Fruit fly (Drosophila melanogaster) whole organism, embryonic: ENCODE data around the gene CG14401.
A peak's percentile ranks its signal among the peaks of the same experiment; 100 is the strongest.

Source experiments
- Adf1 ChIP-seq: fragments of 200-800 bp; sonication (Bioruptor generic); IDR thresholded peaks from 2 replicates; pipeline ENCODE4 v1.3.6; 2022; ENCODE audit warnings: missing biosample characterization, missing genetic modification characterization
- CG10462 ChIP-seq: fragments of 200-800 bp; sonication (Bioruptor generic); optimal IDR thresholded peaks from 2 replicates; lab custom pipeline; 2016; ENCODE audit warnings: missing biosample characterization, missing genetic modification characterization
- CG11456 ChIP-seq: fragments of 200-800 bp; sonication (Bioruptor generic); IDR thresholded peaks from 3 replicates; pipeline ENCODE4 v1.3.6; 2022; ENCODE audit warnings: missing biosample characterization, missing genetic modification characterization
- CG13123 ChIP-seq: fragments of 200-800 bp; sonication (Bioruptor generic); optimal IDR thresholded peaks from 2 replicates; lab custom pipeline; 2016; ENCODE audit warnings: missing biosample characterization, missing genetic modification characterization
- CG13775 ChIP-seq: fragments of 200-800 bp; sonication (Bioruptor generic); optimal IDR thresholded peaks from 3 replicates; lab custom pipeline; 2017; ENCODE audit warnings: missing biosample characterization, mild to moderate bottlenecking, missing genetic modification characterization
- CG17361 ChIP-seq: fragments of 200-800 bp; sonication (Bioruptor generic); IDR thresholded peaks from 3 replicates; pipeline ENCODE4 v1.3.6; 2022; ENCODE audit warnings: missing biosample characterization, missing genetic modification characterization
- CG2199 ChIP-seq: fragments of 200-800 bp; sonication (Bioruptor generic); IDR thresholded peaks from 3 replicates; pipeline ENCODE4 v1.3.6; 2022; ENCODE audit warnings: missing biosample characterization, missing genetic modification characterization
- CG2889 ChIP-seq: fragments of 200-800 bp; sonication (Bioruptor generic); IDR thresholded peaks from 3 replicates; pipeline ENCODE4 v1.3.6; 2022; ENCODE audit warnings: missing biosample characterization, missing genetic modification characterization
- CG31365 ChIP-seq: fragments of 200-800 bp; sonication (Bioruptor generic); optimal IDR thresholded peaks from 2 replicates; lab custom pipeline; 2018; ENCODE audit warnings: missing biosample characterization, mild to moderate bottlenecking, missing genetic modification characterization
- CG31388 ChIP-seq: fragments of 200-800 bp; sonication (Bioruptor generic); optimal IDR thresholded peaks from 2 replicates; lab custom pipeline; 2016; ENCODE audit warnings: missing biosample characterization, missing genetic modification characterization
- CG31441 ChIP-seq: fragments of 200-800 bp; sonication (Bioruptor generic); IDR thresholded peaks from 2 replicates; pipeline ENCODE4 v1.3.6; 2022; ENCODE audit warnings: missing biosample characterization, missing genetic modification characterization
- CG34422 ChIP-seq: fragments of 200-800 bp; sonication (Bioruptor generic); IDR thresholded peaks from 3 replicates; pipeline ENCODE4 v1.3.6; 2022; ENCODE audit warnings: missing biosample characterization, missing genetic modification characterization
- CG4820 ChIP-seq: fragments of 200-800 bp; sonication (Bioruptor generic); optimal IDR thresholded peaks from 3 replicates; lab custom pipeline; 2016; ENCODE audit warnings: missing biosample characterization, missing genetic modification characterization
- CG8290 ChIP-seq, 3 experiments: fragments of 200-800 bp; sonication (Bioruptor generic); optimal IDR thresholded peaks; 2 replicates each; lab custom pipeline; 2016 to 2019; ENCODE audit warnings: missing biosample characterization in 3 of 3, missing genetic modification characterization in 3 of 3, mild to moderate bottlenecking in 2 of 3, moderate library complexity in 1 of 3
- CG9215 ChIP-seq: fragments of 200-800 bp; sonication (Bioruptor generic); IDR thresholded peaks from 2 replicates; pipeline ENCODE4 v1.3.6; 2022; ENCODE audit warnings: missing biosample characterization, missing genetic modification characterization
- D ChIP-seq, 2 experiments: fragments of 200-800 bp in 1 of 2; fragments of >200 bp in 1 of 2; sonication (Bioruptor generic) in 1 of 2; optimal IDR thresholded peaks; 2 replicates in 1 of 2; 3 replicates in 1 of 2; lab custom pipeline; 2017; ENCODE audit warnings: mild to moderate bottlenecking in 1 of 2, missing biosample characterization in 1 of 2, missing genetic modification characterization in 1 of 2, missing genetic modification reagents in 1 of 2
- D19B ChIP-seq: fragments of 200-800 bp; sonication (Bioruptor generic); optimal IDR thresholded peaks from 2 replicates; lab custom pipeline; 2017; ENCODE audit warnings: missing biosample characterization, mild to moderate bottlenecking, missing genetic modification characterization
- ERR ChIP-seq: fragments of 200-800 bp; sonication (Bioruptor generic); optimal IDR thresholded peaks from 2 replicates; lab custom pipeline; 2016; ENCODE audit warnings: missing biosample characterization, missing genetic modification characterization
- GATAe ChIP-seq: fragments of 200-800 bp; sonication (Bioruptor generic); conservative IDR thresholded peaks from 2 replicates; pipeline ENCODE4 v1.3.6; 2022; ENCODE audit warnings: missing biosample characterization, missing genetic modification characterization
- H2.0 ChIP-seq: fragments of 200-800 bp; sonication (Bioruptor generic); IDR thresholded peaks from 2 replicates; pipeline ENCODE4 v1.3.6; 2022; ENCODE audit warnings: missing biosample characterization, missing genetic modification characterization
- HLHmδ ChIP-seq: fragments of 200-800 bp; sonication (Bioruptor generic); optimal IDR thresholded peaks from 2 replicates; lab custom pipeline; 2018; ENCODE audit warnings: missing biosample characterization, mild to moderate bottlenecking, missing genetic modification characterization, moderate library complexity
- Max ChIP-seq: fragments of 200-800 bp; sonication (Bioruptor generic); optimal IDR thresholded peaks from 2 replicates; lab custom pipeline; 2016; ENCODE audit warnings: missing biosample characterization, mild to moderate bottlenecking, missing genetic modification characterization
- Mrtf ChIP-seq: fragments of 200-800 bp; sonication (Bioruptor generic); IDR thresholded peaks from 3 replicates; pipeline ENCODE4 v1.3.6; 2022; ENCODE audit warnings: missing biosample characterization, missing genetic modification characterization
- Oaz ChIP-seq: fragments of 200-800 bp; sonication (Bioruptor generic); IDR thresholded peaks from 2 replicates; pipeline ENCODE4 v1.3.6; 2022; ENCODE audit warnings: missing biosample characterization, missing genetic modification characterization
- Oli ChIP-seq: fragments of 200-800 bp; sonication (Bioruptor generic); optimal IDR thresholded peaks from 2 replicates; lab custom pipeline; 2018; ENCODE audit warnings: missing biosample characterization, mild to moderate bottlenecking, missing genetic modification characterization, moderate library complexity
- Scr ChIP-seq: fragments of 200-800 bp; sonication (Bioruptor generic); IDR thresholded peaks from 2 replicates; pipeline ENCODE4 v1.3.6; 2022; ENCODE audit warnings: missing biosample characterization, missing genetic modification characterization; ENCODE audit not compliant: partially characterized antibody
- Ssrp ChIP-seq: fragments of 200-800 bp; sonication (Bioruptor generic); optimal IDR thresholded peaks from 2 replicates; lab custom pipeline; 2018; ENCODE audit warnings: missing biosample characterization, mild to moderate bottlenecking, missing genetic modification characterization, moderate library complexity
- Stat92E ChIP-seq, 3 experiments: fragments of >200 bp in 2 of 3; fragments of 200-800 bp in 1 of 3; sonication (Bioruptor generic) in 1 of 3; optimal IDR thresholded peaks; 2 replicates each; lab custom pipeline; 2017 to 2019; ENCODE audit warnings: missing biosample characterization in 3 of 3, missing genetic modification characterization in 3 of 3, mild to moderate bottlenecking in 1 of 3, moderate library complexity in 1 of 3
- Vsx1 ChIP-seq: fragments of 200-800 bp; sonication (Bioruptor generic); optimal IDR thresholded peaks from 2 replicates; lab custom pipeline; 2017; ENCODE audit warnings: missing biosample characterization, mild to moderate bottlenecking, missing genetic modification characterization, missing genetic modification reagents
- Xbp1 ChIP-seq: fragments of 200-800 bp; sonication (Bioruptor generic); optimal IDR thresholded peaks from 3 replicates; lab custom pipeline; 2016; ENCODE audit warnings: missing biosample characterization, mild to moderate bottlenecking, missing genetic modification characterization
- corto ChIP-seq: fragments of 200-800 bp; sonication (Bioruptor generic); optimal IDR thresholded peaks from 2 replicates; lab custom pipeline; 2016; ENCODE audit warnings: missing biosample characterization, mild to moderate bottlenecking, missing genetic modification characterization, moderate library complexity
- croc ChIP-seq: fragments of 200-800 bp; sonication (Bioruptor generic); conservative IDR thresholded peaks from 3 replicates; pipeline ENCODE4 v1.3.6; 2022; ENCODE audit warnings: missing biosample characterization, missing genetic modification characterization
- emc ChIP-seq: fragments of 200-800 bp; sonication (Bioruptor generic); optimal IDR thresholded peaks from 2 replicates; lab custom pipeline; 2016; ENCODE audit warnings: missing biosample characterization, missing genetic modification characterization
- eve ChIP-seq, 2 experiments: fragments of >200 bp; optimal IDR thresholded peaks; 2 replicates each; lab custom pipeline; 2017; ENCODE audit warnings: missing biosample characterization in 2 of 2, missing genetic modification characterization in 2 of 2
- grau ChIP-seq: fragments of 200-800 bp; optimal IDR thresholded peaks from 3 replicates; lab custom pipeline; 2019; ENCODE audit warnings: missing biosample characterization, mild to moderate bottlenecking, missing genetic modification characterization, moderate library complexity
- gsb-n ChIP-seq: fragments of 200-800 bp; sonication (Bioruptor generic); optimal IDR thresholded peaks from 3 replicates; lab custom pipeline; 2018; ENCODE audit warnings: missing biosample characterization, mild to moderate bottlenecking, missing genetic modification characterization
- hkb ChIP-seq, 2 experiments: fragments of 200-800 bp in 1 of 2; fragments of >200 bp in 1 of 2; sonication (Bioruptor generic) in 1 of 2; IDR thresholded peaks in 1 of 2; optimal IDR thresholded peaks in 1 of 2; 2 replicates each; pipeline versions ENCODE4 v1.3.6 to Lab custom; 2017 to 2022; ENCODE audit warnings: missing biosample characterization in 1 of 2, missing genetic modification characterization in 1 of 2
- insv ChIP-seq, 2 experiments: fragments of 200-800 bp; sonication (Bioruptor generic); optimal IDR thresholded peaks; 3 replicates each; lab custom pipeline; 2016 to 2018; ENCODE audit warnings: missing biosample characterization in 2 of 2, missing genetic modification characterization in 2 of 2
- mld ChIP-seq: fragments of 200-800 bp; sonication (Bioruptor generic); IDR thresholded peaks from 3 replicates; pipeline ENCODE4 v1.3.6; 2022; ENCODE audit warnings: missing biosample characterization, missing genetic modification characterization; ENCODE audit not compliant: partially characterized antibody
- nerfin-2 ChIP-seq: fragments of 200-800 bp; sonication (Bioruptor generic); IDR thresholded peaks from 2 replicates; pipeline ENCODE4 v1.3.6; 2022; ENCODE audit warnings: missing biosample characterization, missing genetic modification characterization; ENCODE audit not compliant: partially characterized antibody
- nom ChIP-seq: fragments of 200-800 bp; sonication (Bioruptor generic); optimal IDR thresholded peaks from 2 replicates; lab custom pipeline; 2017; ENCODE audit warnings: missing biosample characterization, missing genetic modification characterization, mild to moderate bottlenecking, moderate library complexity, missing genetic modification reagents
- stwl ChIP-seq: fragments of 200-800 bp; sonication (Bioruptor generic); optimal IDR thresholded peaks from 3 replicates; lab custom pipeline; 2018; ENCODE audit warnings: missing biosample characterization, mild to moderate bottlenecking, missing genetic modification characterization, moderate library complexity
- tap ChIP-seq: fragments of 200-800 bp; optimal IDR thresholded peaks from 3 replicates; lab custom pipeline; 2019; ENCODE audit warnings: missing biosample characterization, mild to moderate bottlenecking, missing genetic modification characterization, moderate library complexity
- tna ChIP-seq: fragments of 200-800 bp; sonication (Bioruptor generic); IDR thresholded peaks from 2 replicates; pipeline ENCODE4 v1.3.6; 2022; ENCODE audit warnings: missing biosample characterization, missing genetic modification characterization; ENCODE audit not compliant: partially characterized antibody
- vnd ChIP-seq: fragments of 200-800 bp; sonication (Bioruptor generic); IDR thresholded peaks from 3 replicates; pipeline ENCODE4 v1.3.6; 2022; ENCODE audit warnings: missing biosample characterization, missing genetic modification characterization; ENCODE audit not compliant: partially characterized antibody

The CG14401 gene

dm6 chr2L:20823196-20824105 lies 46.2 kb upstream of the CG14401 start (continued):
- TF ChIP-seq Xbp1 (GFP tag; lab: Kevin White, UChicago) (peak; percentile 22), eve (GFP tag; optimal IDR thresholded peaks at IDR 0.05; lab: Kevin White, UChicago) (peak in 1 of 2 experiments; percentile 1), gsb-n (tag; lab: Kevin White, UChicago) (no peak), Oli (tag; lab: Kevin White, UChicago) (peak; percentile 30), CG13123 (GFP tag; lab: Kevin White, UChicago) (no peak), corto (GFP tag; lab: Kevin White, UChicago) (peak; percentile 31), Stat92E (GFP tag; optimal IDR thresholded peaks at IDR 0.05; lab: Kevin White, UChicago) (peak in 1 of 3 experiments; percentile 73), CG34422 (GFP tag; lab: Robert Waterston, UW) (peak; percentile 61; the same call in 1 of the 3 replicates), CG31441 (peak; percentile 59; the same call in 1 of the 2 replicates), grau (tag; lab: Kevin White, UChicago) (peak; percentile 15), GATAe (GFP tag; lab: Robert Waterston, UW) (peak; percentile 99), Vsx1 (GFP tag; lab: Kevin White, UChicago) (no peak), nom (GFP tag; lab: Kevin White, UChicago) (peak; percentile 65), Ssrp (tag; lab: Kevin White, UChicago) (peak; percentile 41), CG13775 (GFP tag; lab: Kevin White, UChicago) (no peak), mld (GFP tag; lab: Robert Waterston, UW) (peak; percentile 54; the same call in 2 of the 3 replicates), Oaz (GFP tag; lab: Robert Waterston, UW) (peak; percentile 23; the same call in 1 of the 2 replicates), CG31365 (tag; lab: Kevin White, UChicago) (peak; percentile 45), D19B (peak; percentile 0), CG31388 (GFP tag; lab: Kevin White, UChicago) (no peak), CG4820 (GFP tag; lab: Kevin White, UChicago) (no peak), nerfin-2 (peak; percentile 43; the same call in 1 of the 2 replicates), HLHmδ (GFP tag; lab: Kevin White, UChicago) (peak; percentile 73), D (optimal IDR thresholded peaks at IDR 0.05; lab: Kevin White, UChicago) (no peak), D (GFP tag; optimal IDR thresholded peaks at IDR 0.05; lab: Kevin White, UChicago) (peak; percentile 13), stwl (peak; percentile 25), tna (peak; percentile 66), CG2199 (peak; percentile 95), CG9215 (GFP tag; lab: Robert Waterston, UW) (peak; percentile 42; the same call in 1 of the 2 replicates), Scr (GFP tag; lab: Robert Waterston, UW) (peak; percentile 48), Mrtf (GFP tag; lab: Robert Waterston, UW) (no peak), CG8290 (GFP tag; optimal IDR thresholded peaks at IDR 0.05; lab: Kevin White, UChicago) (no peak), CG8290 (tag; optimal IDR thresholded peaks at IDR 0.05; lab: Kevin White, UChicago) (peak in 1 of 2 experiments; percentile 53), CG17361 (peak; percentile 67; the same call in 2 of the 3 replicates), ERR (GFP tag; lab: Kevin White, UChicago) (peak; percentile 52), emc (GFP tag; lab: Kevin White, UChicago) (no peak), H2.0 (GFP tag; lab: Robert Waterston, UW) (peak; percentile 33; the same call in 1 of the 2 replicates), CG10462 (peak; percentile 4), Adf1 (GFP tag; lab: Robert Waterston, UW) (peak; percentile 61), CG2889 (GFP tag; lab: Robert Waterston, UW) (no peak), croc (GFP tag; lab: Robert Waterston, UW) (no peak), tap (tag; lab: Kevin White, UChicago) (peak; percentile 12), vnd (peak; percentile 51; the same call in 1 of the 3 replicates), CG11456 (GFP tag; lab: Robert Waterston, UW) (no peak), hkb (optimal IDR thresholded peaks at IDR 0.05; lab: Kevin White, UChicago) (no peak), hkb (GFP tag; IDR thresholded peaks at IDR 0.05; lab: Robert Waterston, UW) (peak; percentile 45), insv (GFP tag; optimal IDR thresholded peaks at IDR 0.05; lab: Kevin White, UChicago) (peak in 1 of 2 experiments; percentile 90), Max (peak; percentile 13)
